Fruit fly (Drosophila melanogaster) whole organism, embryonic: ENCODE data around the gene CG1896.

ENCODE experiments used
- CG10274 ChIP-seq: fragments of 200-800 bp; sonication (Bioruptor generic); optimal IDR thresholded peaks from 3 replicates; lab custom pipeline; 2017; ENCODE audit warnings: missing biosample characterization, mild to moderate bottlenecking, missing genetic modification characterization
- CG10654 ChIP-seq: fragments of 200-800 bp; sonication (Bioruptor generic); optimal IDR thresholded peaks from 2 replicates; lab custom pipeline; 2016; ENCODE audit warnings: missing biosample characterization, missing genetic modification characterization
- CG11696 ChIP-seq: fragments of 200-800 bp; sonication (Bioruptor generic); IDR thresholded peaks from 2 replicates; pipeline ENCODE4 v1.3.6; 2022; ENCODE audit warnings: missing biosample characterization, missing genetic modification characterization
- CG12391 ChIP-seq: fragments of 200-800 bp; sonication (Bioruptor generic); optimal IDR thresholded peaks from 3 replicates; lab custom pipeline; 2018; ENCODE audit warnings: missing biosample characterization, mild to moderate bottlenecking, missing genetic modification characterization, moderate library complexity
- CG12744 ChIP-seq: fragments of 200-800 bp; sonication (Bioruptor generic); optimal IDR thresholded peaks from 2 replicates; lab custom pipeline; 2016; ENCODE audit warnings: missing biosample characterization, missing genetic modification characterization
- CG12942 ChIP-seq: fragments of 200-800 bp; sonication (Bioruptor generic); optimal IDR thresholded peaks from 3 replicates; lab custom pipeline; 2016; ENCODE audit warnings: missing biosample characterization, missing genetic modification characterization
- CG13775 ChIP-seq: fragments of 200-800 bp; sonication (Bioruptor generic); optimal IDR thresholded peaks from 3 replicates; lab custom pipeline; 2017; ENCODE audit warnings: missing biosample characterization, mild to moderate bottlenecking, missing genetic modification characterization
- CG15479 ChIP-seq: fragments of 200-800 bp; sonication (Bioruptor generic); optimal IDR thresholded peaks from 3 replicates; lab custom pipeline; 2019; ENCODE audit warnings: missing biosample characterization, mild to moderate bottlenecking, missing genetic modification characterization, moderate library complexity
- CG15696 ChIP-seq: fragments of 200-800 bp; sonication (Bioruptor generic); optimal IDR thresholded peaks from 2 replicates; lab custom pipeline; 2019; ENCODE audit warnings: missing biosample characterization, mild to moderate bottlenecking, missing genetic modification characterization, moderate library complexity
- CG17328 ChIP-seq: fragments of 200-800 bp; sonication (Bioruptor generic); IDR thresholded peaks from 2 replicates; pipeline ENCODE4 v1.3.6; 2022; ENCODE audit warnings: missing biosample characterization, missing genetic modification characterization
- CG17385 ChIP-seq: fragments of 200-800 bp; sonication (Bioruptor generic); optimal IDR thresholded peaks from 3 replicates; lab custom pipeline; 2018; ENCODE audit warnings: missing biosample characterization, mild to moderate bottlenecking, missing genetic modification characterization
- CG2116 ChIP-seq: fragments of 200-800 bp; sonication (Bioruptor generic); optimal IDR thresholded peaks from 3 replicates; lab custom pipeline; 2018; ENCODE audit warnings: missing biosample characterization, mild to moderate bottlenecking, missing genetic modification characterization
- CG3995 ChIP-seq: fragments of 200-800 bp; sonication (Bioruptor generic); optimal IDR thresholded peaks from 3 replicates; lab custom pipeline; 2016; ENCODE audit warnings: missing biosample characterization, missing genetic modification characterization
- CG4404 ChIP-seq: fragments of 200-800 bp; sonication (Bioruptor generic); IDR thresholded peaks from 2 replicates; pipeline ENCODE4 v1.3.6; 2022; ENCODE audit warnings: missing biosample characterization, missing genetic modification characterization
- CG6175 ChIP-seq: fragments of 200-800 bp; sonication (Bioruptor generic); IDR thresholded peaks from 3 replicates; pipeline ENCODE4 v1.3.6; 2022; ENCODE audit warnings: missing biosample characterization, missing genetic modification characterization
- CG6683 ChIP-seq: fragments of 200-800 bp; sonication (Bioruptor generic); optimal IDR thresholded peaks from 2 replicates; lab custom pipeline; 2017; ENCODE audit warnings: missing biosample characterization, mild to moderate bottlenecking, missing genetic modification characterization, missing genetic modification reagents
- CG8089 ChIP-seq: fragments of 200-800 bp; sonication (Bioruptor generic); optimal IDR thresholded peaks from 3 replicates; lab custom pipeline; 2016; ENCODE audit warnings: missing biosample characterization, missing genetic modification characterization
- CG8290 ChIP-seq, 3 experiments: fragments of 200-800 bp; sonication (Bioruptor generic); optimal IDR thresholded peaks; 2 replicates each; lab custom pipeline; 2016 to 2019; ENCODE audit warnings: missing biosample characterization in 3 of 3, missing genetic modification characterization in 3 of 3, mild to moderate bottlenecking in 2 of 3, moderate library complexity in 1 of 3
- CG8478 ChIP-seq: fragments of >200 bp; optimal IDR thresholded peaks from 2 replicates; lab custom pipeline; 2018
- CG9876 ChIP-seq: fragments of 200-800 bp; sonication (Bioruptor generic); optimal IDR thresholded peaks from 2 replicates; lab custom pipeline; 2016; ENCODE audit warnings: missing biosample characterization, missing genetic modification characterization
- Camta ChIP-seq: fragments of 200-800 bp; sonication (Bioruptor generic); optimal IDR thresholded peaks from 2 replicates; lab custom pipeline; 2016; ENCODE audit warnings: missing biosample characterization, missing genetic modification characterization
- Dip3 ChIP-seq: fragments of 200-800 bp; sonication (Bioruptor generic); optimal IDR thresholded peaks from 3 replicates; lab custom pipeline; 2016; ENCODE audit warnings: missing biosample characterization, missing genetic modification characterization
- Fer3 ChIP-seq: fragments of 200-800 bp; sonication (Bioruptor generic); optimal IDR thresholded peaks from 2 replicates; lab custom pipeline; 2018; ENCODE audit warnings: missing biosample characterization, mild to moderate bottlenecking, missing genetic modification characterization, moderate library complexity
- HHEX ChIP-seq: fragments of 200-800 bp; sonication (Bioruptor generic); optimal IDR thresholded peaks from 3 replicates; lab custom pipeline; 2017; ENCODE audit warnings: missing biosample characterization, mild to moderate bottlenecking, missing genetic modification characterization, missing genetic modification reagents
- Hmx ChIP-seq: fragments of 200-800 bp; sonication (Bioruptor generic); optimal IDR thresholded peaks from 2 replicates; lab custom pipeline; 2016; ENCODE audit warnings: missing biosample characterization, missing genetic modification characterization
- Mrtf ChIP-seq: fragments of 200-800 bp; sonication (Bioruptor generic); IDR thresholded peaks from 3 replicates; pipeline ENCODE4 v1.3.6; 2022; ENCODE audit warnings: missing biosample characterization, missing genetic modification characterization
- Nf-YB ChIP-seq: fragments of 200-800 bp; sonication (Bioruptor generic); optimal IDR thresholded peaks from 3 replicates; lab custom pipeline; 2019; ENCODE audit warnings: missing biosample characterization, mild to moderate bottlenecking, missing genetic modification characterization, moderate library complexity
- Six4 ChIP-seq: fragments of 200-800 bp; sonication (Bioruptor generic); optimal IDR thresholded peaks from 2 replicates; lab custom pipeline; 2016; ENCODE audit warnings: missing biosample characterization, missing genetic modification characterization
- cg ChIP-seq: fragments of 200-800 bp; sonication (Bioruptor generic); optimal IDR thresholded peaks from 3 replicates; lab custom pipeline; 2019; ENCODE audit warnings: missing biosample characterization, mild to moderate bottlenecking, missing genetic modification characterization, moderate library complexity
- chn ChIP-seq: fragments of 200-800 bp; sonication (Bioruptor generic); optimal IDR thresholded peaks from 2 replicates; lab custom pipeline; 2016; ENCODE audit warnings: missing biosample characterization, missing genetic modification characterization
- dan ChIP-seq: fragments of 200-800 bp; sonication (Bioruptor generic); IDR thresholded peaks from 2 replicates; pipeline ENCODE4 v1.3.6; 2022; ENCODE audit warnings: missing biosample characterization, missing genetic modification characterization
- dm ChIP-seq: fragments of 200-800 bp; sonication (Bioruptor generic); optimal IDR thresholded peaks from 3 replicates; lab custom pipeline; 2016; ENCODE audit warnings: missing biosample characterization, missing genetic modification characterization
- emc ChIP-seq: fragments of 200-800 bp; sonication (Bioruptor generic); optimal IDR thresholded peaks from 2 replicates; lab custom pipeline; 2016; ENCODE audit warnings: missing biosample characterization, missing genetic modification characterization
- en ChIP-seq: fragments of 200-800 bp; sonication (Bioruptor generic); optimal IDR thresholded peaks from 2 replicates; lab custom pipeline; 2016; ENCODE audit warnings: missing biosample characterization, missing genetic modification characterization
- fd3F ChIP-seq: fragments of 200-800 bp; sonication (Bioruptor generic); optimal IDR thresholded peaks from 2 replicates; lab custom pipeline; 2018; ENCODE audit warnings: missing biosample characterization, mild to moderate bottlenecking, missing genetic modification characterization, moderate library complexity
- fu2 ChIP-seq: fragments of 200-800 bp; sonication (Bioruptor generic); optimal IDR thresholded peaks from 2 replicates; lab custom pipeline; 2016; ENCODE audit warnings: missing biosample characterization, missing genetic modification characterization
- gce ChIP-seq: fragments of 200-800 bp; sonication (Bioruptor generic); IDR thresholded peaks from 3 replicates; pipeline ENCODE4 v1.3.6; 2022; ENCODE audit warnings: missing biosample characterization, missing genetic modification characterization
- hbn ChIP-seq: fragments of 200-800 bp; sonication (Bioruptor generic); IDR thresholded peaks from 2 replicates; pipeline ENCODE4 v1.3.6; 2022; ENCODE audit warnings: missing biosample characterization, missing genetic modification characterization; ENCODE audit not compliant: partially characterized antibody
- her ChIP-seq: fragments of 200-800 bp; sonication (Bioruptor generic); optimal IDR thresholded peaks from 2 replicates; lab custom pipeline; 2016; ENCODE audit warnings: missing biosample characterization, missing genetic modification characterization
- insv ChIP-seq, 2 experiments: fragments of 200-800 bp; sonication (Bioruptor generic); optimal IDR thresholded peaks; 3 replicates each; lab custom pipeline; 2016 to 2018; ENCODE audit warnings: missing biosample characterization in 2 of 2, missing genetic modification characterization in 2 of 2
- kah ChIP-seq: fragments of 200-800 bp; sonication (Bioruptor generic); optimal IDR thresholded peaks from 2 replicates; lab custom pipeline; 2018; ENCODE audit warnings: missing biosample characterization, mild to moderate bottlenecking, missing genetic modification characterization
- lilli ChIP-seq: fragments of 200-800 bp; sonication (Bioruptor generic); optimal IDR thresholded peaks from 3 replicates; lab custom pipeline; 2016; ENCODE audit warnings: missing biosample characterization, missing genetic modification characterization
- oc ChIP-seq: fragments of 200-800 bp; sonication (Bioruptor generic); optimal IDR thresholded peaks from 2 replicates; lab custom pipeline; 2018; ENCODE audit warnings: missing biosample characterization, mild to moderate bottlenecking, missing genetic modification characterization, moderate library complexity
- p53 ChIP-seq: fragments of 200-800 bp; sonication (Bioruptor generic); optimal IDR thresholded peaks from 2 replicates; lab custom pipeline; 2016; ENCODE audit warnings: missing biosample characterization, missing genetic modification characterization
- pzg ChIP-seq: fragments of 200-800 bp; sonication (Bioruptor generic); optimal IDR thresholded peaks from 3 replicates; lab custom pipeline; 2018; ENCODE audit warnings: missing biosample characterization, mild to moderate bottlenecking, missing genetic modification characterization, moderate library complexity
- ranshi ChIP-seq: fragments of 200-800 bp; sonication (Bioruptor generic); IDR thresholded peaks from 2 replicates; pipeline ENCODE4 v1.3.6; 2022; ENCODE audit warnings: missing biosample characterization, missing genetic modification characterization
- rib ChIP-seq: fragments of 200-800 bp; sonication (Bioruptor generic); IDR thresholded peaks from 2 replicates; pipeline ENCODE4 v1.3.6; 2022; ENCODE audit warnings: missing biosample characterization, missing genetic modification characterization
- seq ChIP-seq: fragments of 200-800 bp; sonication (Bioruptor generic); IDR thresholded peaks from 2 replicates; pipeline ENCODE4 v1.3.6; 2022; ENCODE audit warnings: missing biosample characterization, missing genetic modification characterization
- sim ChIP-seq: fragments of 200-800 bp; sonication (Bioruptor generic); IDR thresholded peaks from 2 replicates; pipeline ENCODE4 v1.3.6; 2022; ENCODE audit warnings: missing biosample characterization, missing genetic modification characterization
- tap ChIP-seq: fragments of 200-800 bp; optimal IDR thresholded peaks from 3 replicates; lab custom pipeline; 2019; ENCODE audit warnings: missing biosample characterization, mild to moderate bottlenecking, missing genetic modification characterization, moderate library complexity
- tll ChIP-seq, 2 experiments: fragments of 200-800 bp in 1 of 2; fragments of >200 bp in 1 of 2; sonication (Bioruptor generic) in 1 of 2; optimal IDR thresholded peaks; 2 replicates each; lab custom pipeline; 2017 to 2019; ENCODE audit warnings: missing biosample characterization in 2 of 2, missing genetic modification characterization in 2 of 2, mild to moderate bottlenecking in 1 of 2, moderate library complexity in 1 of 2

Gene CG1896

DNA sequence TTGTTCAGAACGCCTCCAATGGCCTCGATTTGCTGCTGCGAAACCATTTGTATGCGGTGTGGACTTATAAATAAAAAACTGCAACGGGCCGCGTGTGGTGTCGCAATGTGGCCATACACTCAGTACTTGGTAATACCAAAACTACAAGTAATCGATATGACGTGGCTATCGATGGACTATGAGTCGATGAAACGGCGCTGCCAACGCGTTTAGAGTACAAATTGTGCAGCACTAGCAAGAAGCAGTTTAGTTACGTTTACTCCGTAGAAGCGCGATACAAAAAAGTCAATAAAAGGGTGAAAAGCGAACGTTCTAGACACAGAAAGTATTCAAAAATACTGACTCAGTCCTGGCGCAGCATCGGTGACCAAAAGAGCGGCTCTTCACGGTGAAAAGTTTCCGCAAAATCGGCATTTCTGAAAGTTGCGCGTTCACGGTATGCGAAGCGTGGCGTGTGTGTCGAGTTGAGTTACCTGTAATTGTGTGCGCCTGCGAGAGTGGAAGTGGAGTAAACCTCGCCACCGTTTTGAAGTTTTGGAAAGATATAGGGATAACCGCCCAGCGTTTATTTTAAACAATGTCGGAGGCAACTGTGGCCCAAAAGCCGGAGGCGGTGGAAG is 3.5 kb downstream of the CG1896 start, which contains the start of the genes nero and CG1910 (continued):
- TF ChIP-seq CG13775 (GFP tag; lab: Kevin White, UChicago) (no peak), tll (GFP tag; optimal IDR thresholded peaks at IDR 0.05; lab: Kevin White, UChicago) (peak in 1 of 2 experiments; percentile 30), hbn (GFP tag; lab: Robert Waterston, UW) (no peak), Hmx (GFP tag; lab: Kevin White, UChicago) (no peak), insv (GFP tag; optimal IDR thresholded peaks at IDR 0.05; lab: Kevin White, UChicago) (no peak), ranshi (GFP tag; lab: Robert Waterston, UW) (no peak), kah (no peak), CG17328 (GFP tag; lab: Robert Waterston, UW) (no peak), fd3F (GFP tag; lab: Kevin White, UChicago) (no peak), pzg (GFP tag; lab: Kevin White, UChicago) (peak; percentile 95), CG10654 (GFP tag; lab: Kevin White, UChicago) (no peak), CG10274 (GFP tag; lab: Kevin White, UChicago) (no peak), her (GFP tag; lab: Kevin White, UChicago) (no peak), rib (no peak), CG11696 (GFP tag; lab: Robert Waterston, UW) (no peak), fu2 (GFP tag; lab: Kevin White, UChicago) (no peak), CG12391 (tag; lab: Kevin White, UChicago) (peak; percentile 28), tap (no peak), CG4404 (GFP tag; lab: Robert Waterston, UW) (no peak), Fer3 (tag; lab: Kevin White, UChicago) (no peak), dm (GFP tag; lab: Kevin White, UChicago) (peak; percentile 93), p53 (GFP tag; lab: Kevin White, UChicago) (no peak), chn (GFP tag; lab: Kevin White, UChicago) (no peak), CG8290 (GFP tag; optimal IDR thresholded peaks at IDR 0.05; lab: Kevin White, UChicago) (peak; percentile 15), CG8290 (tag; optimal IDR thresholded peaks at IDR 0.05; lab: Kevin White, UChicago) (peak in 1 of 2 experiments; percentile 77), emc (GFP tag; lab: Kevin White, UChicago) (no peak), CG15479 (GFP tag; lab: Kevin White, UChicago) (peak; percentile 84), lilli (GFP tag; lab: Kevin White, UChicago) (no peak), Six4 (GFP tag; lab: Kevin White, UChicago) (no peak), sim (GFP tag; lab: Robert Waterston, UW) (no peak), CG17385 (GFP tag; lab: Kevin White, UChicago) (peak; percentile 41), oc (tag; lab: Kevin White, UChicago) (no peak), CG3995 (GFP tag; lab: Kevin White, UChicago) (peak; percentile 94), Mrtf (GFP tag; lab: Robert Waterston, UW) (no peak), CG2116 (peak; percentile 63), CG8089 (GFP tag; lab: Kevin White, UChicago) (peak; percentile 2), dan (GFP tag; lab: Robert Waterston, UW) (no peak), Nf-YB (GFP tag; lab: Kevin White, UChicago) (peak; percentile 12), Dip3 (GFP tag; lab: Kevin White, UChicago) (no peak), CG6683 (GFP tag; lab: Kevin White, UChicago) (no peak), CG6175 (GFP tag; lab: Robert Waterston, UW) (no peak), CG12942 (no peak), CG15696 (tag; lab: Kevin White, UChicago) (no peak), Camta (GFP tag; lab: Kevin White, UChicago) (no peak), HHEX (GFP tag; lab: Kevin White, UChicago) (no peak), CG8478 (lab: Kevin White, UChicago) (no peak), cg (GFP tag; lab: Kevin White, UChicago) (no peak), en (GFP tag; lab: Kevin White, UChicago) (no peak), gce (GFP tag; lab: Robert Waterston, UW) (no peak), seq (no peak), CG12744 (GFP tag; lab: Kevin White, UChicago) (no peak), CG9876 (GFP tag; lab: Kevin White, UChicago) (no peak)
